Fruit fly (Drosophila melanogaster) whole organism, embryonic: Measurements from ENCODE around the gene CG32052.

Experiments
- CG10321 ChIP-seq: fragments of 200-800 bp; sonication (Bioruptor generic); IDR thresholded peaks from 2 replicates; pipeline ENCODE4 v1.3.6; 2022; ENCODE audit warnings: missing biosample characterization, missing genetic modification characterization
- CG10979 ChIP-seq: fragments of 200-800 bp; sonication (Bioruptor generic); optimal IDR thresholded peaks from 2 replicates; lab custom pipeline; 2018; ENCODE audit warnings: missing biosample characterization, mild to moderate bottlenecking, missing genetic modification characterization, moderate library complexity
- CG11247 ChIP-seq: fragments of 200-800 bp; sonication (Bioruptor generic); IDR thresholded peaks from 2 replicates; pipeline ENCODE4 v1.3.6; 2022; ENCODE audit warnings: missing biosample characterization, missing genetic modification characterization
- CG11504 ChIP-seq: fragments of 200-800 bp; sonication (Bioruptor generic); optimal IDR thresholded peaks from 3 replicates; lab custom pipeline; 2019; ENCODE audit warnings: missing biosample characterization, mild to moderate bottlenecking, missing genetic modification characterization, moderate library complexity
- CG11696 ChIP-seq: fragments of 200-800 bp; sonication (Bioruptor generic); IDR thresholded peaks from 2 replicates; pipeline ENCODE4 v1.3.6; 2022; ENCODE audit warnings: missing biosample characterization, missing genetic modification characterization
- CG12391 ChIP-seq: fragments of 200-800 bp; sonication (Bioruptor generic); optimal IDR thresholded peaks from 3 replicates; lab custom pipeline; 2018; ENCODE audit warnings: missing biosample characterization, mild to moderate bottlenecking, missing genetic modification characterization, moderate library complexity
- CG1602 ChIP-seq: fragments of 200-800 bp; sonication (Bioruptor generic); optimal IDR thresholded peaks from 3 replicates; lab custom pipeline; 2016; ENCODE audit warnings: missing biosample characterization, missing genetic modification characterization
- CG18262 ChIP-seq: fragments of 200-800 bp; optimal IDR thresholded peaks from 3 replicates; lab custom pipeline; 2019; ENCODE audit warnings: missing biosample characterization, mild to moderate bottlenecking, missing genetic modification characterization, moderate library complexity
- CG2199 ChIP-seq: fragments of 200-800 bp; sonication (Bioruptor generic); IDR thresholded peaks from 3 replicates; pipeline ENCODE4 v1.3.6; 2022; ENCODE audit warnings: missing biosample characterization, missing genetic modification characterization
- CG32532 ChIP-seq: fragments of 200-800 bp; sonication (Bioruptor generic); IDR thresholded peaks from 2 replicates; pipeline ENCODE4 v1.3.6; 2022; ENCODE audit warnings: missing biosample characterization, missing genetic modification characterization
- CG32767 ChIP-seq: fragments of 200-800 bp; sonication (Bioruptor generic); IDR thresholded peaks from 2 replicates; pipeline ENCODE4 v1.3.6; 2022; ENCODE audit warnings: missing biosample characterization, missing genetic modification characterization
- CG3281 ChIP-seq: fragments of 200-800 bp; sonication (Bioruptor generic); optimal IDR thresholded peaks from 3 replicates; lab custom pipeline; 2017; ENCODE audit warnings: missing biosample characterization, mild to moderate bottlenecking, missing genetic modification characterization
- CG34422 ChIP-seq: fragments of 200-800 bp; sonication (Bioruptor generic); IDR thresholded peaks from 3 replicates; pipeline ENCODE4 v1.3.6; 2022; ENCODE audit warnings: missing biosample characterization, missing genetic modification characterization
- CG3838 ChIP-seq: fragments of 200-800 bp; sonication (Bioruptor generic); optimal IDR thresholded peaks from 3 replicates; lab custom pipeline; 2016; ENCODE audit warnings: missing biosample characterization, missing genetic modification characterization
- CG4282 ChIP-seq: fragments of 200-800 bp; sonication (Bioruptor generic); optimal IDR thresholded peaks from 2 replicates; lab custom pipeline; 2016; ENCODE audit warnings: missing biosample characterization, missing genetic modification characterization
- CG4328 ChIP-seq: fragments of 200-800 bp; sonication (Bioruptor generic); optimal IDR thresholded peaks from 3 replicates; lab custom pipeline; 2017; ENCODE audit warnings: missing biosample characterization, missing genetic modification reagents, missing genetic modification characterization
- CG4707 ChIP-seq: fragments of 200-800 bp; sonication (Bioruptor generic); optimal IDR thresholded peaks from 2 replicates; lab custom pipeline; 2018; ENCODE audit warnings: missing biosample characterization, mild to moderate bottlenecking, missing genetic modification characterization, moderate library complexity
- CG6254 ChIP-seq: fragments of 200-800 bp; sonication (Bioruptor generic); optimal IDR thresholded peaks from 3 replicates; lab custom pipeline; 2017; ENCODE audit warnings: mild to moderate bottlenecking, missing biosample characterization, missing genetic modification reagents, missing genetic modification characterization
- CG6272 ChIP-seq: fragments of 200-800 bp; sonication (Bioruptor generic); IDR thresholded peaks from 2 replicates; pipeline ENCODE4 v1.3.6; 2022; ENCODE audit warnings: missing biosample characterization, missing genetic modification characterization
- CG7786 ChIP-seq: fragments of 200-800 bp; sonication (Bioruptor generic); optimal IDR thresholded peaks from 2 replicates; lab custom pipeline; 2016; ENCODE audit warnings: missing biosample characterization, missing genetic modification characterization
- CG8388 ChIP-seq: fragments of 200-800 bp; sonication (Bioruptor generic); optimal IDR thresholded peaks from 2 replicates; lab custom pipeline; 2019; ENCODE audit warnings: missing biosample characterization, mild to moderate bottlenecking, missing genetic modification characterization, moderate library complexity
- CG8924 ChIP-seq: fragments of 200-800 bp; optimal IDR thresholded peaks from 3 replicates; lab custom pipeline; 2019; ENCODE audit warnings: missing biosample characterization, mild to moderate bottlenecking, missing genetic modification characterization, moderate library complexity
- CG8944 ChIP-seq: fragments of 200-800 bp; sonication (Bioruptor generic); optimal IDR thresholded peaks from 3 replicates; lab custom pipeline; 2016; ENCODE audit warnings: missing biosample characterization, missing genetic modification characterization
- CG9609 ChIP-seq: fragments of 200-800 bp; sonication (Bioruptor generic); optimal IDR thresholded peaks from 3 replicates; lab custom pipeline; 2016; ENCODE audit warnings: missing biosample characterization, missing genetic modification characterization
- E2f2 ChIP-seq: fragments of 200-800 bp; sonication (Bioruptor generic); IDR thresholded peaks from 2 replicates; pipeline ENCODE4 v1.3.6; 2022; ENCODE audit warnings: missing biosample characterization, missing genetic modification characterization
- Fer2 ChIP-seq: fragments of 200-800 bp; sonication (Bioruptor generic); optimal IDR thresholded peaks from 2 replicates; lab custom pipeline; 2018; ENCODE audit warnings: missing biosample characterization, mild to moderate bottlenecking, missing genetic modification characterization, moderate library complexity
- Gsc ChIP-seq: fragments of 200-800 bp; sonication (Bioruptor generic); IDR thresholded peaks from 2 replicates; pipeline ENCODE4 v1.3.6; 2022; ENCODE audit warnings: missing biosample characterization, missing genetic modification characterization
- Hey ChIP-seq: fragments of 200-800 bp; sonication (Bioruptor generic); optimal IDR thresholded peaks from 3 replicates; lab custom pipeline; 2018; ENCODE audit warnings: missing biosample characterization, mild to moderate bottlenecking, missing genetic modification characterization
- Kr ChIP-seq: fragments of 200-800 bp; sonication (Bioruptor generic); optimal IDR thresholded peaks from 2 replicates; lab custom pipeline; 2017; ENCODE audit warnings: missing biosample characterization, mild to moderate bottlenecking, missing genetic modification characterization
- Myb ChIP-seq: fragments of 200-800 bp; sonication (Bioruptor generic); optimal IDR thresholded peaks from 2 replicates; lab custom pipeline; 2016; ENCODE audit warnings: missing biosample characterization, missing genetic modification characterization
- Nf-YC ChIP-seq: fragments of 200-800 bp; optimal IDR thresholded peaks from 3 replicates; lab custom pipeline; 2019; ENCODE audit warnings: missing biosample characterization, mild to moderate bottlenecking, missing genetic modification characterization, moderate library complexity
- NfI ChIP-seq: fragments of 200-800 bp; sonication (Bioruptor generic); optimal IDR thresholded peaks from 3 replicates; lab custom pipeline; 2018; ENCODE audit warnings: missing biosample characterization, mild to moderate bottlenecking, missing genetic modification characterization, moderate library complexity
- Pdp1 ChIP-seq, 2 experiments: fragments of 200-800 bp; sonication (Bioruptor generic); optimal IDR thresholded peaks; 3 replicates each; lab custom pipeline; 2016; ENCODE audit warnings: missing biosample characterization in 2 of 2, missing genetic modification characterization in 2 of 2, mild to moderate bottlenecking in 1 of 2, moderate library complexity in 1 of 2
- Sin3A ChIP-seq: fragments of >200 bp; optimal IDR thresholded peaks from 2 replicates; lab custom pipeline; 2018
- chm ChIP-seq: fragments of 200-800 bp; sonication (Bioruptor generic); IDR thresholded peaks from 2 replicates; pipeline ENCODE4 v1.3.6; 2022; ENCODE audit warnings: missing biosample characterization, missing genetic modification characterization
- danr ChIP-seq: fragments of 200-800 bp; sonication (Bioruptor generic); IDR thresholded peaks from 2 replicates; pipeline ENCODE4 v1.3.6; 2022; ENCODE audit warnings: missing biosample characterization, missing genetic modification characterization
- disco-r ChIP-seq: fragments of 200-800 bp; sonication (Bioruptor generic); optimal IDR thresholded peaks from 2 replicates; lab custom pipeline; 2016; ENCODE audit warnings: missing biosample characterization, missing genetic modification characterization
- dpn ChIP-seq, 2 experiments: fragments of 200-800 bp; sonication (Bioruptor generic); optimal IDR thresholded peaks; 3 replicates each; lab custom pipeline; 2016; ENCODE audit warnings: missing biosample characterization in 2 of 2, missing genetic modification characterization in 2 of 2
- gt ChIP-seq: fragments of 200-800 bp; sonication (Bioruptor generic); IDR thresholded peaks from 2 replicates; pipeline ENCODE4 v1.3.6; 2022; ENCODE audit warnings: missing biosample characterization, missing genetic modification characterization
- hb ChIP-seq: fragments of 200-800 bp; sonication (Bioruptor generic); IDR thresholded peaks from 3 replicates; pipeline ENCODE4 v1.3.6; 2022; ENCODE audit warnings: missing biosample characterization, missing genetic modification characterization; ENCODE audit not compliant: partially characterized antibody
- inv ChIP-seq: fragments of 200-800 bp; sonication (Bioruptor generic); IDR thresholded peaks from 2 replicates; pipeline ENCODE4 v1.3.6; 2022; ENCODE audit warnings: missing biosample characterization, missing genetic modification characterization; ENCODE audit not compliant: partially characterized antibody
- lilli ChIP-seq: fragments of 200-800 bp; sonication (Bioruptor generic); optimal IDR thresholded peaks from 3 replicates; lab custom pipeline; 2016; ENCODE audit warnings: missing biosample characterization, missing genetic modification characterization
- pita ChIP-seq: fragments of 200-800 bp; sonication (Bioruptor generic); optimal IDR thresholded peaks from 2 replicates; lab custom pipeline; 2017; ENCODE audit warnings: missing biosample characterization, mild to moderate bottlenecking, missing genetic modification characterization
- sc ChIP-seq, 3 experiments: fragments of >200 bp in 2 of 3; fragments of 200-800 bp in 1 of 3; sonication (Bioruptor generic) in 1 of 3; optimal IDR thresholded peaks; 2 replicates in 2 of 3; 3 replicates in 1 of 3; lab custom pipeline; 2017; ENCODE audit warnings: mild to moderate bottlenecking in 1 of 3, missing biosample characterization in 1 of 3, missing genetic modification characterization in 1 of 3, missing genetic modification reagents in 1 of 3
- seq ChIP-seq: fragments of 200-800 bp; sonication (Bioruptor generic); IDR thresholded peaks from 2 replicates; pipeline ENCODE4 v1.3.6; 2022; ENCODE audit warnings: missing biosample characterization, missing genetic modification characterization
- sob ChIP-seq: fragments of 200-800 bp; sonication (Bioruptor generic); IDR thresholded peaks from 2 replicates; pipeline ENCODE4 v1.3.6; 2022; ENCODE audit warnings: missing biosample characterization, missing genetic modification characterization
- tio ChIP-seq: fragments of 200-800 bp; sonication (Bioruptor generic); optimal IDR thresholded peaks from 2 replicates; lab custom pipeline; 2017; ENCODE audit warnings: missing biosample characterization, missing genetic modification characterization, inconsistent platforms
- vvl ChIP-seq: fragments of 200-800 bp; sonication (Bioruptor generic); IDR thresholded peaks from 2 replicates; pipeline ENCODE4 v1.3.6; 2022; ENCODE audit warnings: missing biosample characterization, missing genetic modification characterization
- zfh1 ChIP-seq: fragments of 200-800 bp; sonication (Bioruptor generic); IDR thresholded peaks from 3 replicates; pipeline ENCODE4 v1.3.6; 2022; ENCODE audit warnings: missing biosample characterization, missing genetic modification characterization

Gene CG32052

DNA sequence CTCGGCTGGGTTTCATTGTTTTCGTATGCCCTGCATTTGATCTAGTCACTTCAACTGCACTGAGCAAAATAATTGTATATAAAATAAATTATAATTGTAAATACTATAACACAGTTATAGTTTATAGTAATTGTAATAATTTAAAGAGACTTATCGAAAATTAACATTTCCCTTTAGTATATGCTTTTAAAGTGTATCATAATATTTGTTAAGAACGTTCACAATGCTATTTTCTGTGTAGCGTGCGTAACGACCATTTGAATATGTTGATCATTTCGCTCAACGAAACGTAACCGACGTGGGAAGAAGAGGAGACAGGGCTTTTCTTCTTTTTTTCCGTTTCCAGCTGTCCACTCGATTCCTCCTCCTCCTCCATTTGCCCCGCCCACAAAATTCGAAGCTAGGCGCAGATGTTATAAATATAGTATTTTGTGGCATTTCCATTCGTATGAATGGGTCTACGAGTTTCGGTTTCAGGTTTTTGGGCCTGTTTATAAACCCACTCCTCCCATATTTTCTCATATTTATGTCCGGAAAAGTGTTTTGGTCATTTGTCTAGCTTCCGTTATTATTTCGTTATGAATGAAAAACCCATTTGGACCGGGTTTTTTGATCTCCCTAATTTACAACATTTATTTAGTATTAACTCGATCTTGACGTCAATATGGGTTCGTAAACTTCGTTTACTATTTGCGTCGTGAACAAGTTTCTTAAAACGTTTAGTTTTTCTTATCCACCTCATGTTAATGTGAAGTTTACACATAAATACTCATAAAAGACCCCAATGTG lies 69.8 kb downstream of the CG32052 start (continued):
- TF ChIP-seq CG4328: peak; percentile 40
- peak; percentile 80 for TF ChIP-seq danr (GFP tag; lab: Robert Waterston, UW)
- peak; percentile 72 for TF ChIP-seq CG32532
- peak; percentile 82 for TF ChIP-seq CG32767 (GFP tag; lab: Robert Waterston, UW)
- peak; percentile 92 for TF ChIP-seq CG18262 (tag; lab: Kevin White, UChicago)
- peak; percentile 68; the same call in 1 of the 2 replicates for TF ChIP-seq CG11247
- no peak for TF ChIP-seq Sin3A
- peak; percentile 26 for TF ChIP-seq CG9609 (GFP tag; lab: Kevin White, UChicago)
- peak; percentile 76 for TF ChIP-seq CG1602 (GFP tag; lab: Kevin White, UChicago)
- TF ChIP-seq lilli: peak; percentile 44
- TF ChIP-seq Fer2 (tag; lab: Kevin White, UChicago): no peak
- no peak for TF ChIP-seq inv (GFP tag; lab: Robert Waterston, UW)
- peak; percentile 83 for TF ChIP-seq sob
- TF ChIP-seq CG3281 (GFP tag; lab: Kevin White, UChicago): no peak
- TF ChIP-seq CG4282: no peak
- no peak for TF ChIP-seq disco-r (GFP tag; lab: Kevin White, UChicago)
- TF ChIP-seq NfI: peak; percentile 47
- peak; percentile 45; the same call in 1 of the 2 replicates for TF ChIP-seq CG10321 (GFP tag; lab: Robert Waterston, UW)
- TF ChIP-seq CG4707 (GFP tag; lab: Kevin White, UChicago): peak; percentile 74
- TF ChIP-seq Pdp1 (GFP tag; optimal IDR thresholded peaks at IDR 0.05; lab: Kevin White, UChicago): peak; percentile 46 to 58
- peak; percentile 75 for TF ChIP-seq chm (GFP tag; lab: Robert Waterston, UW)
- TF ChIP-seq tio (GFP tag; lab: Kevin White, UChicago): no peak
- TF ChIP-seq Nf-YC (tag; lab: Kevin White, UChicago): peak; percentile 32
- peak; percentile 88 for TF ChIP-seq zfh1
- TF ChIP-seq CG11696 (GFP tag; lab: Robert Waterston, UW): peak; percentile 54
- TF ChIP-seq pita (GFP tag; lab: Kevin White, UChicago): no peak
- TF ChIP-seq CG8924: peak; percentile 88
- no peak for TF ChIP-seq CG3838
- TF ChIP-seq dpn (GFP tag; optimal IDR thresholded peaks at IDR 0.05; lab: Kevin White, UChicago): peak in 1 of 2 experiments; percentile 61
- peak; percentile 92 for TF ChIP-seq CG8388 (GFP tag; lab: Kevin White, UChicago)
- TF ChIP-seq sc (optimal IDR thresholded peaks at IDR 0.05; lab: Kevin White, UChicago): no peak
- peak; percentile 79 for TF ChIP-seq sc (GFP tag; optimal IDR thresholded peaks at IDR 0.05; lab: Kevin White, UChicago)
- no peak; the same call in 1 of the 2 replicates for TF ChIP-seq Gsc
- TF ChIP-seq CG7786 (GFP tag; lab: Kevin White, UChicago): no peak
- TF ChIP-seq seq (GFP tag; lab: Robert Waterston, UW): peak; percentile 76
- peak; percentile 86 for TF ChIP-seq CG11504 (tag; lab: Kevin White, UChicago)
- TF ChIP-seq CG6272: peak; percentile 69; the same call in 1 of the 2 replicates
- TF ChIP-seq CG10979 (tag; lab: Kevin White, UChicago): peak; percentile 94
- TF ChIP-seq gt (GFP tag; lab: Robert Waterston, UW): peak; percentile 82
- peak; percentile 94 for TF ChIP-seq vvl (GFP tag; lab: Robert Waterston, UW)
- no peak for TF ChIP-seq Hey (tag; lab: Kevin White, UChicago)
- TF ChIP-seq E2f2 (GFP tag; lab: Robert Waterston, UW): peak; percentile 37
- no peak for TF ChIP-seq CG8944 (GFP tag; lab: Kevin White, UChicago)
- TF ChIP-seq CG12391: peak; percentile 91
- TF ChIP-seq Myb (GFP tag; lab: Kevin White, UChicago): no peak
- peak; percentile 82 for TF ChIP-seq CG34422 (GFP tag; lab: Robert Waterston, UW)
- TF ChIP-seq hb (GFP tag; lab: Robert Waterston, UW): no peak
- no peak; the same call in 2 of the 3 replicates for TF ChIP-seq CG2199 (GFP tag; lab: Robert Waterston, UW)
- TF ChIP-seq CG6254 (GFP tag; lab: Kevin White, UChicago): peak; percentile 87
- peak; percentile 2 for TF ChIP-seq Kr (GFP tag; lab: Kevin White, UChicago)
